Fruit fly (Drosophila melanogaster) whole organism, embryonic: ENCODE results near the gene foi.

ENCODE experiments used
- Bgb ChIP-seq: fragments of 200-800 bp; sonication (Bioruptor generic); IDR thresholded peaks from 2 replicates; pipeline ENCODE4 v1.3.6; 2022; ENCODE audit warnings: missing biosample characterization, missing genetic modification characterization; ENCODE audit not compliant: partially characterized antibody
- Blimp-1 ChIP-seq: fragments of 200-800 bp; sonication (Bioruptor generic); optimal IDR thresholded peaks from 3 replicates; lab custom pipeline; 2018; ENCODE audit warnings: missing biosample characterization, missing genetic modification characterization, mild to moderate bottlenecking, moderate library complexity, missing genetic modification reagents
- CG13287 ChIP-seq: fragments of 200-800 bp; sonication (Bioruptor generic); IDR thresholded peaks from 2 replicates; pipeline ENCODE4 v1.3.6; 2022; ENCODE audit warnings: missing biosample characterization, missing genetic modification characterization; ENCODE audit not compliant: partially characterized antibody
- CG13424 ChIP-seq: fragments of 200-800 bp; sonication (Bioruptor generic); optimal IDR thresholded peaks from 2 replicates; lab custom pipeline; 2019; ENCODE audit warnings: missing biosample characterization, mild to moderate bottlenecking, missing genetic modification characterization, moderate library complexity
- CG1529 ChIP-seq: fragments of 200-800 bp; sonication (Bioruptor generic); optimal IDR thresholded peaks from 3 replicates; lab custom pipeline; 2018; ENCODE audit warnings: missing biosample characterization, missing genetic modification characterization
- CG1602 ChIP-seq: fragments of 200-800 bp; sonication (Bioruptor generic); optimal IDR thresholded peaks from 3 replicates; lab custom pipeline; 2016; ENCODE audit warnings: missing biosample characterization, missing genetic modification characterization
- CG16815 ChIP-seq: fragments of 200-800 bp; sonication (Bioruptor generic); optimal IDR thresholded peaks from 3 replicates; lab custom pipeline; 2017; ENCODE audit warnings: missing biosample characterization, mild to moderate bottlenecking, missing genetic modification characterization
- CG18476 ChIP-seq: fragments of 200-800 bp; sonication (Bioruptor generic); optimal IDR thresholded peaks from 2 replicates; lab custom pipeline; 2016; ENCODE audit warnings: missing biosample characterization, mild to moderate bottlenecking, missing genetic modification characterization
- CG32767 ChIP-seq: fragments of 200-800 bp; sonication (Bioruptor generic); IDR thresholded peaks from 2 replicates; pipeline ENCODE4 v1.3.6; 2022; ENCODE audit warnings: missing biosample characterization, missing genetic modification characterization
- CG4282 ChIP-seq: fragments of 200-800 bp; sonication (Bioruptor generic); optimal IDR thresholded peaks from 2 replicates; lab custom pipeline; 2016; ENCODE audit warnings: missing biosample characterization, missing genetic modification characterization
- CG8944 ChIP-seq: fragments of 200-800 bp; sonication (Bioruptor generic); optimal IDR thresholded peaks from 3 replicates; lab custom pipeline; 2016; ENCODE audit warnings: missing biosample characterization, missing genetic modification characterization
- CG9437 ChIP-seq: fragments of 200-800 bp; sonication (Bioruptor generic); optimal IDR thresholded peaks from 2 replicates; lab custom pipeline; 2018; ENCODE audit warnings: missing biosample characterization, mild to moderate bottlenecking, missing genetic modification characterization
- Dip3 ChIP-seq: fragments of 200-800 bp; sonication (Bioruptor generic); optimal IDR thresholded peaks from 3 replicates; lab custom pipeline; 2016; ENCODE audit warnings: missing biosample characterization, missing genetic modification characterization
- Doc3 ChIP-seq: fragments of 200-800 bp; sonication (Bioruptor generic); IDR thresholded peaks from 3 replicates; pipeline ENCODE4 v1.3.6; 2022; ENCODE audit warnings: missing biosample characterization, missing genetic modification characterization; ENCODE audit not compliant: partially characterized antibody
- Drgx ChIP-seq: fragments of 200-800 bp; sonication (Bioruptor generic); IDR thresholded peaks from 2 replicates; pipeline ENCODE4 v1.3.6; 2022; ENCODE audit warnings: missing biosample characterization, missing genetic modification characterization
- Fer1 ChIP-seq: fragments of 200-800 bp; sonication (Bioruptor generic); optimal IDR thresholded peaks from 2 replicates; lab custom pipeline; 2017; ENCODE audit warnings: missing biosample characterization, mild to moderate bottlenecking, missing genetic modification characterization
- HmgZ ChIP-seq: fragments of 200-800 bp; sonication (Bioruptor generic); optimal IDR thresholded peaks from 2 replicates; lab custom pipeline; 2018; ENCODE audit warnings: missing biosample characterization, mild to moderate bottlenecking, missing genetic modification characterization
- Hmr ChIP-seq: fragments of 200-800 bp; sonication (Bioruptor generic); optimal IDR thresholded peaks from 3 replicates; lab custom pipeline; 2017; ENCODE audit warnings: mild to moderate bottlenecking, missing biosample characterization, missing genetic modification reagents, missing genetic modification characterization
- Med ChIP-seq: fragments of 200-800 bp; sonication (Bioruptor generic); peaks from one replicate; lab custom pipeline; 2016; ENCODE audit warnings: missing biosample characterization, missing genetic modification characterization, mild to moderate bottlenecking, inconsistent platforms, moderate library complexity
- Mes4 ChIP-seq: fragments of 200-800 bp; sonication (Bioruptor generic); optimal IDR thresholded peaks from 2 replicates; lab custom pipeline; 2016; ENCODE audit warnings: missing biosample characterization, missing genetic modification characterization
- NK7.1 ChIP-seq: fragments of 200-800 bp; sonication (Bioruptor generic); optimal IDR thresholded peaks from 3 replicates; lab custom pipeline; 2016; ENCODE audit warnings: missing biosample characterization, missing genetic modification characterization
- Ptx1 ChIP-seq: fragments of 200-800 bp; sonication (Bioruptor generic); IDR thresholded peaks from 2 replicates; pipeline ENCODE4 v1.3.6; 2022; ENCODE audit warnings: missing biosample characterization, missing genetic modification characterization
- Xbp1 ChIP-seq: fragments of 200-800 bp; sonication (Bioruptor generic); optimal IDR thresholded peaks from 3 replicates; lab custom pipeline; 2016; ENCODE audit warnings: missing biosample characterization, mild to moderate bottlenecking, missing genetic modification characterization
- YL-1 ChIP-seq: fragments of 200-800 bp; sonication (Bioruptor generic); optimal IDR thresholded peaks from 3 replicates; lab custom pipeline; 2017; ENCODE audit warnings: missing biosample characterization, mild to moderate bottlenecking, missing genetic modification characterization
- amos ChIP-seq: fragments of 200-800 bp; sonication (Bioruptor generic); IDR thresholded peaks from 2 replicates; pipeline ENCODE4 v1.3.6; 2022; ENCODE audit warnings: missing biosample characterization, missing genetic modification characterization; ENCODE audit not compliant: partially characterized antibody
- az2 ChIP-seq: fragments of 200-800 bp; sonication (Bioruptor generic); optimal IDR thresholded peaks from 3 replicates; lab custom pipeline; 2016; ENCODE audit warnings: missing biosample characterization, missing genetic modification characterization
- cato ChIP-seq: fragments of 200-800 bp; sonication (Bioruptor generic); optimal IDR thresholded peaks from 2 replicates; lab custom pipeline; 2016; ENCODE audit warnings: missing biosample characterization, missing genetic modification characterization, borderline replicate concordance
- chinmo ChIP-seq: fragments of 200-800 bp; sonication (Bioruptor generic); IDR thresholded peaks from 4 replicates; pipeline ENCODE4 v1.3.6; 2022; ENCODE audit warnings: missing biosample characterization, missing genetic modification characterization; ENCODE audit not compliant: partially characterized antibody
- ci ChIP-seq: fragments of 200-800 bp; sonication (Bioruptor generic); IDR thresholded peaks from 3 replicates; pipeline ENCODE4 v1.3.6; 2022; ENCODE audit warnings: missing biosample characterization, missing genetic modification characterization
- crp ChIP-seq, 2 experiments: fragments of 200-800 bp; sonication (Bioruptor generic); optimal IDR thresholded peaks; 2 replicates in 1 of 2; 3 replicates in 1 of 2; lab custom pipeline; 2017; ENCODE audit warnings: missing biosample characterization in 2 of 2, missing genetic modification characterization in 2 of 2, mild to moderate bottlenecking in 1 of 2, moderate library complexity in 1 of 2
- dpn ChIP-seq, 2 experiments: fragments of 200-800 bp; sonication (Bioruptor generic); optimal IDR thresholded peaks; 3 replicates each; lab custom pipeline; 2016; ENCODE audit warnings: missing biosample characterization in 2 of 2, missing genetic modification characterization in 2 of 2
- ems ChIP-seq: fragments of 200-800 bp; sonication (Bioruptor generic); optimal IDR thresholded peaks from 3 replicates; lab custom pipeline; 2016; ENCODE audit warnings: missing biosample characterization, missing genetic modification characterization
- gsb ChIP-seq: fragments of 200-800 bp; sonication (Bioruptor generic); IDR thresholded peaks from 2 replicates; pipeline ENCODE4 v1.3.6; 2022; ENCODE audit warnings: missing biosample characterization, missing genetic modification characterization
- hkb ChIP-seq, 2 experiments: fragments of 200-800 bp in 1 of 2; fragments of >200 bp in 1 of 2; sonication (Bioruptor generic) in 1 of 2; IDR thresholded peaks in 1 of 2; optimal IDR thresholded peaks in 1 of 2; 2 replicates each; pipeline versions ENCODE4 v1.3.6 to Lab custom; 2017 to 2022; ENCODE audit warnings: missing biosample characterization in 1 of 2, missing genetic modification characterization in 1 of 2
- knrl ChIP-seq: fragments of 200-800 bp; sonication (Bioruptor generic); IDR thresholded peaks from 3 replicates; pipeline ENCODE4 v1.3.6; 2022; ENCODE audit warnings: missing biosample characterization, missing genetic modification characterization; ENCODE audit not compliant: partially characterized antibody
- lilli ChIP-seq: fragments of 200-800 bp; sonication (Bioruptor generic); optimal IDR thresholded peaks from 3 replicates; lab custom pipeline; 2016; ENCODE audit warnings: missing biosample characterization, missing genetic modification characterization
- nerfin-2 ChIP-seq: fragments of 200-800 bp; sonication (Bioruptor generic); IDR thresholded peaks from 2 replicates; pipeline ENCODE4 v1.3.6; 2022; ENCODE audit warnings: missing biosample characterization, missing genetic modification characterization; ENCODE audit not compliant: partially characterized antibody
- peb ChIP-seq: fragments of 200-800 bp; sonication (Bioruptor generic); IDR thresholded peaks from 2 replicates; pipeline ENCODE4 v1.3.6; 2022; ENCODE audit warnings: missing biosample characterization, missing genetic modification characterization
- phol ChIP-seq: fragments of 200-800 bp; sonication (Bioruptor generic); optimal IDR thresholded peaks from 3 replicates; lab custom pipeline; 2018; ENCODE audit warnings: missing biosample characterization, mild to moderate bottlenecking, missing genetic modification characterization, moderate library complexity
- pita ChIP-seq: fragments of 200-800 bp; sonication (Bioruptor generic); optimal IDR thresholded peaks from 2 replicates; lab custom pipeline; 2017; ENCODE audit warnings: missing biosample characterization, mild to moderate bottlenecking, missing genetic modification characterization
- row ChIP-seq: fragments of 200-800 bp; sonication (Bioruptor generic); IDR thresholded peaks from 3 replicates; pipeline ENCODE4 v1.3.6; 2022; ENCODE audit warnings: missing biosample characterization, missing genetic modification characterization
- sd ChIP-seq: fragments of 200-800 bp; sonication (Bioruptor generic); optimal IDR thresholded peaks from 3 replicates; lab custom pipeline; 2018; ENCODE audit warnings: missing biosample characterization, mild to moderate bottlenecking, missing genetic modification characterization, moderate library complexity
- sna ChIP-seq: fragments of 200-800 bp; sonication (Bioruptor generic); IDR thresholded peaks from 2 replicates; pipeline ENCODE4 v1.3.6; 2022; ENCODE audit warnings: missing biosample characterization, missing genetic modification characterization; ENCODE audit not compliant: partially characterized antibody
- sqz ChIP-seq: fragments of 200-800 bp; sonication (Bioruptor generic); optimal IDR thresholded peaks from 3 replicates; lab custom pipeline; 2018; ENCODE audit warnings: missing biosample characterization, mild to moderate bottlenecking, missing genetic modification characterization
- sr ChIP-seq: fragments of 200-800 bp; sonication (Bioruptor generic); IDR thresholded peaks from 3 replicates; pipeline ENCODE4 v1.3.6; 2022; ENCODE audit warnings: missing biosample characterization, missing genetic modification characterization
- tap ChIP-seq: fragments of 200-800 bp; optimal IDR thresholded peaks from 3 replicates; lab custom pipeline; 2019; ENCODE audit warnings: missing biosample characterization, mild to moderate bottlenecking, missing genetic modification characterization, moderate library complexity
- zen ChIP-seq: fragments of 200-800 bp; sonication (Bioruptor generic); optimal IDR thresholded peaks from 3 replicates; lab custom pipeline; 2018; ENCODE audit warnings: missing biosample characterization, mild to moderate bottlenecking, missing genetic modification characterization, moderate library complexity

The foi gene

DNA sequence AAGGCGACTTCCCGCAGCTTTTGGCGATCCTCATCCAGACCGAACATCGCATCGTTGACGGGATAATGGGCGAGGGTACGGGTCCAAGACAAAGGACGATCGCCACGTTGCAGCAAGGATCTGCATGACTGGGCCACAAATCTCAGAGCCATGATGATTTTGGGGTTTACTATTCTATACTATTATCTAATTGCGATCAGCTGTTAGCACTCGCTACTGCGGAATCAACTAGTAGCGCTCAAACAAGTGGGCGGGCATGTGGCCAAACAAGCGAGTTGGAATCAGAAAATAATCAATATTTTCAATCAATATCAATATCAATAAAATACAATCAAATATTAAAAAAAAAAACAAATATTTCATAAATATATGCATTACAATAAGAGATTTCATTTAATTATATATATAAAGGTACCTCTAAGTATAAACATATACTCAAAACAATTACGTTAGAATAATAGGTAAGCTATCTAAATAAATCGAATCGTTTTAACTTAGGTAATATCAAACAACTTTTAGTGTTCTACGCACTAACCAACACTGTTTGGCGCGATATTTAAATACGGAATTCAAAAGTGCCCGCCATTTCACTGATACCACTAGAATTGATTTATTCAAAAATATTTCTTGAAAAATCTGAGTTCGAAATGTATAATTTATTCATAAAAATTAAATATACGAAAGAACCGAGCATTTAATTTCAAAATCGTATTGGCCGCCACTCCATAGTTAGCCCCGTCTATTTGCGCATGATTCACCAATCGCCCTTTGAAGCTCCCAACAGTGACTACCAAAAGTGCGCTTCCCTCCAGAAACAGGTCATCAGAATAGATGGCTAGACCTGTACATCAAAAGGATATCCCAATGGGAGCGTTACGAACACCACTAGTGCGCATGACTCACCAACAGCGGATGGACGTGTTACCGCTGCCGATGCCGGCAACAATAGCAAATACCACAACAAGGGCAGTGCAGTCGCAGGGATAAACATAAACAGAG is 51.1 kb downstream of the foi start, which contains the start of the genes CG6638 and CG43078 (continued):
- peak in 1 of 2 experiments; percentile 12 for TF ChIP-seq dpn (GFP tag; optimal IDR thresholded peaks at IDR 0.05; lab: Kevin White, UChicago)
- peak; percentile 0 for TF ChIP-seq CG9437 (GFP tag; lab: Kevin White, UChicago)
- no peak for TF ChIP-seq zen (tag; lab: Kevin White, UChicago)
- TF ChIP-seq row (GFP tag; lab: Robert Waterston, UW), result peak; percentile 30; the same call in 1 of the 3 replicates
- TF ChIP-seq CG8944, result no peak
- TF ChIP-seq CG13287, result 0 out of 2 replicates have a peak, but pooled peaks have one; percentile 9
- TF ChIP-seq phol, result peak; percentile 26
- TF ChIP-seq CG1529 (GFP tag; lab: Kevin White, UChicago), result no peak
- no peak for TF ChIP-seq pita
- TF ChIP-seq nerfin-2, result peak; percentile 11; the same call in 1 of the 2 replicates
- TF ChIP-seq ems (GFP tag; lab: Kevin White, UChicago), result no peak
- no peak for TF ChIP-seq sna
- no peak for TF ChIP-seq cato (GFP tag; lab: Kevin White, UChicago)
- TF ChIP-seq CG13424 (tag; lab: Kevin White, UChicago), result no peak
- no peak for TF ChIP-seq YL-1 (GFP tag; lab: Kevin White, UChicago)
- no peak for TF ChIP-seq Bgb (GFP tag; lab: Robert Waterston, UW)
- no peak for TF ChIP-seq Ptx1
- no peak for TF ChIP-seq NK7.1 (GFP tag; lab: Kevin White, UChicago)
- TF ChIP-seq HmgZ, result no peak
- TF ChIP-seq Xbp1 (GFP tag; lab: Kevin White, UChicago), result peak; percentile 23
- peak; percentile 7 for TF ChIP-seq az2 (GFP tag; lab: Kevin White, UChicago)
- TF ChIP-seq crp (GFP tag; optimal IDR thresholded peaks at IDR 0.05; lab: Kevin White, UChicago), result peak in 1 of 2 experiments; percentile 82
- TF ChIP-seq CG16815 (GFP tag; lab: Kevin White, UChicago), result no peak
- TF ChIP-seq gsb (GFP tag; lab: Robert Waterston, UW), result no peak
- TF ChIP-seq sr (GFP tag; lab: Robert Waterston, UW), result peak; percentile 57; the same call in 2 of the 3 replicates
- no peak for TF ChIP-seq Blimp-1 (GFP tag; lab: Kevin White, UChicago)
- no peak for TF ChIP-seq Dip3 (GFP tag; lab: Kevin White, UChicago)
- no peak for TF ChIP-seq sd (tag; lab: Kevin White, UChicago)
- TF ChIP-seq CG18476 (GFP tag; lab: Kevin White, UChicago), result no peak
- TF ChIP-seq lilli (GFP tag; lab: Kevin White, UChicago), result peak; percentile 38
- TF ChIP-seq Mes4, result no peak

DNA sequence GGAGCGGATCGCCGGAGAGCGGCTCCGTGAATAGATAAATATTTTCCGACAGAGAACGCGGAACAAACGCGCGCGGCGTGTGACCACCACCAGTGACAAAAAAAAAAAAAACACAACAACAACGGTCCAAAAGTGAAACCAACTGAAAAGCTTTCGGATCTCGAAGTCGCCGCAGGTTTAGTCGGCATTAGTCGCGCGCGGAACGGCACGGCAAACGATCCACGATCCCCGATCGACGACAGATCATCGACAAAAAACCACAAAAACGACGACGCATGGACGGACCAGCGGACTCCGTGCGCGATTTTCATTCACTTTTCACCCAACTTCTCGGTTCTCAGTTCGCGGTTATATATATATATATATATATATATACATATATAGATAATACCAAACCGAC is 53.4 kb downstream of the foi start:
- TF ChIP-seq CG32767 (GFP tag; lab: Robert Waterston, UW) (no peak), tap (tag; lab: Kevin White, UChicago) (no peak), hkb (optimal IDR thresholded peaks at IDR 0.05; lab: Kevin White, UChicago) (no peak), hkb (GFP tag; IDR thresholded peaks at IDR 0.05; lab: Robert Waterston, UW) (0 out of 2 replicates have a peak, but pooled peaks have one; percentile 25), Doc3 (GFP tag; lab: Robert Waterston, UW) (no peak), Med (GFP tag; lab: Kevin White, UChicago) (peak; percentile 62), chinmo (peak; percentile 66; the same call in 2 of the 4 replicates), sqz (GFP tag; lab: Kevin White, UChicago) (peak; percentile 15), amos (GFP tag; lab: Robert Waterston, UW) (peak; percentile 22; the same call in 1 of the 2 replicates), knrl (GFP tag; lab: Robert Waterston, UW) (no peak), CG1602 (no peak), peb (GFP tag; lab: Robert Waterston, UW) (no peak), Drgx (GFP tag; lab: Robert Waterston, UW) (0 out of 2 replicates have a peak, but pooled peaks have one; percentile 11), Fer1 (GFP tag; lab: Kevin White, UChicago) (no peak), Hmr (GFP tag; lab: Kevin White, UChicago) (peak; percentile 6), CG4282 (GFP tag; lab: Kevin White, UChicago) (no peak), ci (GFP tag; lab: Robert Waterston, UW) (0 out of 3 replicates have a peak, but pooled peaks have one; percentile 36)
